Worm (Caenorhabditis elegans) whole organism, L1 larva: ENCODE measurements around the gene C02F5.13.

Experiments used
- C34B4.2 ChIP-seq: sonication (generic microtip); optimal IDR thresholded peaks from 2 replicates; lab custom pipeline; 2017; ENCODE audit warnings: mild to moderate bottlenecking, missing genetic modification characterization, missing compliant biosample characterization
- F16B12.6 ChIP-seq: fragments of 150-350 bp; optimal IDR thresholded peaks from 2 replicates; lab custom pipeline; 2014; ENCODE audit warnings: missing biosample characterization, missing genetic modification characterization
- ceh-8 ChIP-seq: fragments of 200-800 bp; sonication (Bioruptor generic); optimal IDR thresholded peaks from 2 replicates; lab custom pipeline; 2018; ENCODE audit warnings: mild to moderate bottlenecking, missing genetic modification characterization, moderate library complexity, missing compliant biosample characterization
- ceh-88 ChIP-seq: fragments of 200-800 bp; sonication (Bioruptor generic); IDR thresholded peaks from 2 replicates; pipeline ENCODE4 v1.3.6; 2022; ENCODE audit warnings: missing genetic modification characterization, missing compliant biosample characterization
- dsc-1 ChIP-seq: sonication (generic microtip); optimal IDR thresholded peaks from 2 replicates; lab custom pipeline; 2016; ENCODE audit warnings: mild to moderate bottlenecking, missing genetic modification characterization, missing compliant biosample characterization
- egl-27 ChIP-seq, 2 experiments: fragments of 150-350 bp in 1 of 2; sonication (generic microtip); optimal IDR thresholded peaks; 3 replicates each; lab custom pipeline; 2017 to 2018; ENCODE audit warnings: missing biosample characterization in 2 of 2, missing genetic modification characterization in 2 of 2, missing genetic modification reagents in 2 of 2
- elt-2 ChIP-seq: sonication (generic microtip); optimal IDR thresholded peaks from 2 replicates; lab custom pipeline; 2016; ENCODE audit warnings: missing genetic modification characterization, mild to moderate bottlenecking, inconsistent platforms, missing compliant biosample characterization, missing genetic modification reagents
- elt-3 ChIP-seq, 6 experiments: fragments of 150-350 bp in 1 of 6; sonication (generic microtip); optimal IDR thresholded peaks; 2 replicates each; lab custom pipeline; 2017 to 2018; ENCODE audit warnings: missing biosample characterization in 6 of 6, missing genetic modification characterization in 6 of 6, inconsistent platforms in 1 of 6
- ets-5 ChIP-seq: fragments of 200-800 bp; sonication (Bioruptor generic); IDR thresholded peaks from 2 replicates; pipeline ENCODE4 v1.3.6; 2022; ENCODE audit warnings: missing genetic modification characterization, missing compliant biosample characterization
- fkh-10 ChIP-seq: sonication (generic microtip); optimal IDR thresholded peaks from 2 replicates; lab custom pipeline; 2017; ENCODE audit warnings: missing biosample characterization, missing genetic modification reagents, missing genetic modification characterization
- fkh-4 ChIP-seq: sonication (generic microtip); optimal IDR thresholded peaks from 2 replicates; lab custom pipeline; 2016; ENCODE audit warnings: missing compliant biosample characterization, missing genetic modification characterization, borderline replicate concordance
- grh-1 ChIP-seq: fragments of 200-800 bp; sonication (Bioruptor generic); IDR thresholded peaks from 2 replicates; pipeline ENCODE4 v1.3.6; 2022; ENCODE audit warnings: missing genetic modification reagents, missing genetic modification characterization, missing compliant biosample characterization
- jun-1 ChIP-seq: fragments of 150-350 bp; optimal IDR thresholded peaks from 2 replicates; lab custom pipeline; 2014; ENCODE audit warnings: missing biosample characterization, missing genetic modification reagents, missing genetic modification characterization
- lin-13 ChIP-seq: fragments of 150-350 bp; optimal IDR thresholded peaks from 2 replicates; lab custom pipeline; 2014; ENCODE audit warnings: missing biosample characterization, missing genetic modification reagents, missing genetic modification characterization
- lin-14 ChIP-seq: fragments of 200-800 bp; sonication (Bioruptor generic); optimal IDR thresholded peaks from 2 replicates; lab custom pipeline; 2018; ENCODE audit warnings: mild to moderate bottlenecking, missing genetic modification characterization, moderate library complexity, missing compliant biosample characterization
- lin-35 ChIP-seq, 2 experiments: fragments of 150-350 bp; optimal IDR thresholded peaks; 2 replicates each; lab custom pipeline; 2014; ENCODE audit warnings: missing biosample characterization in 2 of 2, missing genetic modification characterization in 2 of 2, missing genetic modification reagents in 2 of 2
- lin-39 ChIP-seq: fragments of 150-350 bp; optimal IDR thresholded peaks from 2 replicates; lab custom pipeline; 2014; ENCODE audit warnings: missing biosample characterization, missing genetic modification reagents, missing genetic modification characterization
- mab-9 ChIP-seq: fragments of 200-800 bp; sonication (Bioruptor generic); IDR thresholded peaks from 2 replicates; pipeline ENCODE4 v1.3.6; 2022; ENCODE audit warnings: missing genetic modification reagents, missing genetic modification characterization, missing compliant biosample characterization
- nhr-12 ChIP-seq: sonication (generic microtip); optimal IDR thresholded peaks from 2 replicates; lab custom pipeline; 2017; ENCODE audit warnings: missing biosample characterization, missing genetic modification characterization
- nhr-237 ChIP-seq: fragments of 150-350 bp; optimal IDR thresholded peaks from 2 replicates; lab custom pipeline; 2014; ENCODE audit warnings: missing biosample characterization, missing genetic modification characterization
- nhr-28 ChIP-seq: fragments of 150-350 bp; optimal IDR thresholded peaks from 2 replicates; lab custom pipeline; 2014; ENCODE audit warnings: missing biosample characterization, missing genetic modification characterization
- nhr-71 ChIP-seq: sonication (generic microtip); optimal IDR thresholded peaks from 2 replicates; lab custom pipeline; 2016; ENCODE audit warnings: mild to moderate bottlenecking, missing genetic modification characterization, moderate library complexity, missing compliant biosample characterization
- nhr-76 ChIP-seq: sonication (generic microtip); optimal IDR thresholded peaks from 2 replicates; lab custom pipeline; 2017; ENCODE audit warnings: missing biosample characterization, missing genetic modification characterization
- nhr-77 ChIP-seq: fragments of 150-350 bp; optimal IDR thresholded peaks from 2 replicates; lab custom pipeline; 2014; ENCODE audit warnings: missing biosample characterization, missing genetic modification characterization
- nhr-84 ChIP-seq: sonication (generic microtip); optimal IDR thresholded peaks from 2 replicates; lab custom pipeline; 2017; ENCODE audit warnings: missing biosample characterization, missing genetic modification characterization
- nhr-85 ChIP-seq: sonication (generic microtip); peaks from one replicate; lab custom pipeline; 2016; ENCODE audit warnings: missing genetic modification characterization, inconsistent platforms, missing compliant biosample characterization
- pag-3 ChIP-seq: sonication (generic microtip); optimal IDR thresholded peaks from 2 replicates; lab custom pipeline; 2017; ENCODE audit warnings: missing genetic modification characterization, mild to moderate bottlenecking, missing compliant biosample characterization, antibody characterized with exemption, borderline replicate concordance; ENCODE audit not compliant: insufficient read depth
- sptf-1 ChIP-seq: fragments of 150-350 bp; optimal IDR thresholded peaks from 2 replicates; lab custom pipeline; 2014; ENCODE audit warnings: missing biosample characterization, missing genetic modification characterization
- sup-37 ChIP-seq: fragments of 200-800 bp; sonication (Bioruptor generic); optimal IDR thresholded peaks from 2 replicates; lab custom pipeline; 2018; ENCODE audit warnings: mild to moderate bottlenecking, missing genetic modification characterization, missing compliant biosample characterization
- tbx-2 ChIP-seq: sonication (generic microtip); optimal IDR thresholded peaks from 2 replicates; lab custom pipeline; 2016; ENCODE audit warnings: missing genetic modification characterization, missing compliant biosample characterization
- tlp-1 ChIP-seq: fragments of 150-350 bp; optimal IDR thresholded peaks from 2 replicates; lab custom pipeline; 2014; ENCODE audit warnings: missing biosample characterization, missing genetic modification characterization
- unc-30 ChIP-seq: sonication (generic microtip); optimal IDR thresholded peaks from 2 replicates; lab custom pipeline; 2017; ENCODE audit warnings: missing biosample characterization, missing genetic modification characterization
- unc-62 ChIP-seq: fragments of 150-350 bp; optimal IDR thresholded peaks from 2 replicates; lab custom pipeline; 2014; ENCODE audit warnings: missing biosample characterization, missing genetic modification reagents, missing genetic modification characterization
- unc-86 ChIP-seq: sonication (generic microtip); optimal IDR thresholded peaks from 2 replicates; lab custom pipeline; 2016; ENCODE audit warnings: missing genetic modification characterization, missing compliant biosample characterization
- unc-98 ChIP-seq: fragments of 200-800 bp; sonication (Bioruptor generic); IDR thresholded peaks from 2 replicates; pipeline ENCODE4 v1.3.6; 2022; ENCODE audit warnings: missing genetic modification characterization, missing compliant biosample characterization
- ztf-11 ChIP-seq, 2 experiments: sonication (generic microtip); optimal IDR thresholded peaks; 2 replicates each; lab custom pipeline; 2016 to 2017; ENCODE audit warnings: missing genetic modification characterization in 2 of 2, missing biosample characterization in 1 of 2, missing compliant biosample characterization in 1 of 2

The C02F5.13 gene

DNA sequence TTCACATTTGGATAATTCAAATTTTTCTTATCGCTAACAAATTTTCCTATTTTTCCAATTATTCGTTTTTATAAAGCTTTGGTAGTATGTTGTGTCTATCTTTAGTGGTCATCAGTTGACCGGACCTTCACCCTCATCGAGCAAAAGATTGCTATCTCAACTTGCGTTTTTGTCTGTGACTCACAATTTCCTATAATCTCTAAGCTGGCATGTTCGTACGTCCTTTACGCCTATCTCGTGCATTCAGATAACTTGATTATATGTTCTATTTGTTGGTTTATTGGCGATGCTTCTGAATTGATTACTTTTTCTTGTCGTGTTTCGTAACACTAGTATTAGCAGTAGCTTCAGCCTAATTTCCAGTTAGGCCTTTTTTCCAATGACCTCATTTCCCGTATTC, 32.4 kb downstream of the C02F5.13 start:
- TF ChIP-seq nhr-84 (tag; lab: Kevin White, UChicago) (no peak), lin-35 (GFP tag; optimal IDR thresholded peaks at IDR 0.05; lab: Kevin White, UChicago) (no peak), ceh-8 (GFP tag; lab: Kevin White, UChicago) (no peak), unc-62 (GFP tag; lab: Kevin White, UChicago) (no peak), lin-13 (GFP tag; lab: Kevin White, UChicago) (no peak), ets-5 (GFP tag; lab: Robert Waterston, UW) (no peak), nhr-71 (tag; lab: Kevin White, UChicago) (no peak), sup-37 (GFP tag; lab: Kevin White, UChicago) (no peak), fkh-10 (GFP tag; lab: Kevin White, UChicago) (no peak), elt-2 (tag; lab: Kevin White, UChicago) (no peak), tlp-1 (tag; lab: Kevin White, UChicago) (no peak), elt-3 (tag; optimal IDR thresholded peaks at IDR 0.05; lab: Kevin White, UChicago) (no peak)

ce11 chrIII:8280352-8280751, 33.2 kb downstream of the C02F5.13 start:
- TF ChIP-seq pag-3 (tag; lab: Kevin White, UChicago) = no peak
- TF ChIP-seq sptf-1 = no peak
- no peak for TF ChIP-seq nhr-237 (tag; lab: Kevin White, UChicago)
- no peak for TF ChIP-seq grh-1 (GFP tag; lab: Robert Waterston, UW)
- TF ChIP-seq egl-27 (tag; optimal IDR thresholded peaks at IDR 0.05; lab: Kevin White, UChicago) = no peak
- TF ChIP-seq nhr-77 = no peak
- no peak for TF ChIP-seq elt-2 (tag; lab: Kevin White, UChicago)
- no peak for TF ChIP-seq nhr-12
- no peak for TF ChIP-seq unc-30 (tag; lab: Kevin White, UChicago)
- TF ChIP-seq nhr-76 (tag; lab: Kevin White, UChicago) = no peak
- TF ChIP-seq F16B12.6 (tag; lab: Kevin White, UChicago) = no peak
- no peak for TF ChIP-seq lin-35 (GFP tag; optimal IDR thresholded peaks at IDR 0.05; lab: Kevin White, UChicago)
- no peak for TF ChIP-seq ceh-88

DNA sequence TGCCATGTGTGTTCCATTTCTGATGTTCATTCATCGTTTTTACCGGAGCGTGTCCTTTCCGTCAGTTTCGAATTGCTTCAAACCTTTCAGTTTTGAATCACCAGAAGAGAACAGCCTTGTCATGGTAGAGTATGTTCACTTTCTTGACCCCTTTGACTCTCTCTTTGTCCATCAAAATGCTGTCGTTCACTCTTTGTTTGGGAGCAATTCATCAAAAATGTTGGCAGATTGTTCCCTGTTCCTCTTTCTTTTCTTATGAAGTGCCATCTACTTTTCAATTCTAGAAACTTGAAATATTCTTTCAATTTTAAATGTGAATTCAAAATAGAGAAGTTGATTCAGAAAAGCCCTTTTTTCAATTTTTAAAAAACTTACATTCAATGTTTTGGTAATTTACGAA, 34.2 kb downstream of the C02F5.13 start:
- no peak for TF ChIP-seq jun-1 (tag; lab: Kevin White, UChicago)
- TF ChIP-seq nhr-28 (tag; lab: Kevin White, UChicago) = no peak
- TF ChIP-seq dsc-1 (tag; lab: Kevin White, UChicago) = no peak
- no peak for TF ChIP-seq C34B4.2 (tag; lab: Kevin White, UChicago)
- TF ChIP-seq, all 84 proteins: peak for 0

DNA sequence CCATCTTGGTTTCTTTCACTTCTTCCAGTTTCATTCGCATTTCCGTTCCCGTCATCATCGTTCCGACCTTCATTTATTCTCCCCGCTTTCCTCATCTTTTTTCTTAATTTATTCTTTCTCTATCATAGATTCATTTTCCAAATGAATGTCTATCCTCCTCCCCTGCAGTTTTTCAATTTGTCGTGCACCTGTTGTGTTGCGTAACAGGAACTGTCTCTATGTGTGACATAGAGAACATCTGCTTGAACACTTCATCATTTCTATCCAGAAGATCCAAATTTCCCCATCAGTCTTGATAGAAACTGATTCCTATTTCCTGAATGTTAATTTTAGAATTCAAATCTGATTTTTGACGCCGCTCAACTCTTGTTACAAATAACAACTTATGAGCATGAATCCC, 36.4 kb downstream of the C02F5.13 start:
- TF ChIP-seq nhr-85 (tag; lab: Kevin White, UChicago) = peak; percentile 54
- TF ChIP-seq ztf-11 (tag; optimal IDR thresholded peaks at IDR 0.05; lab: Kevin White, UChicago) = peak in 1 of 2 experiments; percentile 69
- TF ChIP-seq unc-86 (tag; lab: Kevin White, UChicago) = peak; percentile 3
- TF ChIP-seq lin-39 (tag; lab: Kevin White, UChicago) = no peak
- peak; percentile 47 for TF ChIP-seq tbx-2 (tag; lab: Kevin White, UChicago)

DNA sequence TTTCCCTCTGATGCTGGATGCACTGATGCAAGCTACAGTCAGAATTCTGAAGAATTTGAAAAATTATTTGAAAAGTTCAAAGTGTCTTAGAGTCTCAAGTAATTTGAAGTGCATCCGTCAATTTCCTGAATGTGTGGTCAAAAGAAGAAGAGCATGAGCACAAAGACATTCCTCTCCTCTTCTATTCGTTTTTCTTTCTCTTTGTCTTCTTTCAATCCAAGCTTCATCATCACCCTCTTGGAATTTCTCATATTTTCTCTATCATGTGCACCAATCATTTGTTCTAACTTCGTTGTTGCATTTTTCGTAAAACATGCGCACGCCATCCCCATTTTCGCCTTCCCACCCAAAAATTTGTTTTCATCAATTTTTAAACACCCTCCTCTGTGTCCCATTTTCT, 38.9 kb downstream of the C02F5.13 start:
- TF ChIP-seq mab-9 = no peak
- no peak for TF ChIP-seq fkh-4 (tag; lab: Kevin White, UChicago)
- peak; percentile 62 for TF ChIP-seq fkh-10 (GFP tag; lab: Kevin White, UChicago)
- TF ChIP-seq lin-14 (GFP tag; lab: Kevin White, UChicago) = peak; percentile 19
- TF ChIP-seq unc-98 (GFP tag; lab: Robert Waterston, UW) = no peak
- TF ChIP-seq grh-1 (GFP tag; lab: Robert Waterston, UW) = no peak
